Worm (Caenorhabditis elegans) whole organism, L4 larva: ENCODE measurements around the gene wdfy-2.
A peak's percentile ranks its signal among the peaks of the same experiment; 100 is the strongest.

Experiments
- F26F4.8 ChIP-seq: fragments of 200-800 bp; sonication (Bioruptor generic); conservative IDR thresholded peaks from 2 replicates; pipeline ENCODE4 v1.3.6; 2022; ENCODE audit warnings: missing genetic modification characterization, missing compliant biosample characterization
- F37D6.2 ChIP-seq: sonication (generic microtip); optimal IDR thresholded peaks from 2 replicates; lab custom pipeline; 2016; ENCODE audit warnings: mild to moderate bottlenecking, missing genetic modification characterization, missing compliant biosample characterization
- R02D3.7 ChIP-seq: fragments of 150-350 bp; sonication (generic microtip); optimal IDR thresholded peaks from 3 replicates; lab custom pipeline; 2014; ENCODE audit warnings: missing biosample characterization, missing genetic modification characterization
- T26A8.4 ChIP-seq: fragments of 200-800 bp; sonication (Bioruptor generic); IDR thresholded peaks from 2 replicates; pipeline ENCODE4 v1.3.6; 2022; ENCODE audit warnings: missing genetic modification characterization, missing compliant biosample characterization
- Y105C5A.15 ChIP-seq: fragments of 200-800 bp; sonication (Bioruptor generic); IDR thresholded peaks from 2 replicates; pipeline ENCODE4 v1.3.6; 2022; ENCODE audit warnings: missing genetic modification characterization, missing compliant biosample characterization
- ZK337.2 ChIP-seq: fragments of 200-800 bp; sonication (Bioruptor generic); IDR thresholded peaks from 2 replicates; pipeline ENCODE4 v1.3.6; 2022; ENCODE audit warnings: missing genetic modification reagents, missing genetic modification characterization, missing compliant biosample characterization
- aha-1 ChIP-seq: fragments of 150-350 bp; peaks from one replicate; lab custom pipeline; 2014; ENCODE audit warnings: missing biosample characterization, missing genetic modification characterization
- aly-2 ChIP-seq: sonication (generic microtip); optimal IDR thresholded peaks from 2 replicates; lab custom pipeline; 2018; ENCODE audit warnings: missing biosample characterization, missing genetic modification characterization
- ceh-20 ChIP-seq: fragments of 200-800 bp; sonication (Bioruptor generic); IDR thresholded peaks from 2 replicates; pipeline ENCODE4 v1.3.6; 2022; ENCODE audit warnings: missing genetic modification reagents, missing genetic modification characterization, missing compliant biosample characterization
- ceh-44 ChIP-seq: fragments of 200-800 bp; sonication (Bioruptor generic); IDR thresholded peaks from 2 replicates; pipeline ENCODE4 v1.3.6; 2022; ENCODE audit warnings: missing genetic modification reagents, missing genetic modification characterization, missing compliant biosample characterization
- ceh-62 ChIP-seq: sonication (generic microtip); optimal IDR thresholded peaks from 2 replicates; lab custom pipeline; 2017; ENCODE audit warnings: missing biosample characterization, missing genetic modification characterization
- ces-1 ChIP-seq: fragments of 150-350 bp; sonication (generic microtip); optimal IDR thresholded peaks from 4 replicates; lab custom pipeline; 2014; ENCODE audit warnings: missing biosample characterization, missing genetic modification reagents, missing genetic modification characterization
- cey-2 ChIP-seq: sonication (generic microtip); optimal IDR thresholded peaks from 3 replicates; lab custom pipeline; 2017; ENCODE audit warnings: missing genetic modification characterization, mild to moderate bottlenecking, missing compliant biosample characterization, antibody characterized with exemption, borderline replicate concordance; ENCODE audit not compliant: insufficient read depth
- ctbp-1 ChIP-seq: fragments of 200-800 bp; sonication (Bioruptor generic); IDR thresholded peaks from 2 replicates; pipeline ENCODE4 v1.3.6; 2022; ENCODE audit warnings: missing genetic modification reagents, missing genetic modification characterization, missing compliant biosample characterization
- daf-12 ChIP-seq: fragments of 150-350 bp; optimal IDR thresholded peaks from 2 replicates; lab custom pipeline; 2014; ENCODE audit warnings: missing biosample characterization, missing genetic modification reagents, missing genetic modification characterization
- daf-16 ChIP-seq, 3 experiments: sonication (generic microtip); optimal IDR thresholded peaks; 2 replicates each; lab custom pipeline; 2016 to 2017; ENCODE audit warnings: missing genetic modification characterization in 3 of 3, missing genetic modification reagents in 3 of 3, mild to moderate bottlenecking in 2 of 3, missing compliant biosample characterization in 2 of 3, missing biosample characterization in 1 of 3, moderate library complexity in 1 of 3
- dmd-6 ChIP-seq: fragments of 200-800 bp; sonication (Bioruptor generic); IDR thresholded peaks from 2 replicates; pipeline ENCODE4 v1.3.6; 2022; ENCODE audit warnings: missing genetic modification reagents, missing genetic modification characterization, missing compliant biosample characterization
- dmd-8 ChIP-seq: fragments of 200-800 bp; sonication (Bioruptor generic); IDR thresholded peaks from 2 replicates; pipeline ENCODE4 v1.3.6; 2022; ENCODE audit warnings: missing genetic modification characterization, missing compliant biosample characterization
- dpl-1 ChIP-seq: fragments of 150-350 bp; optimal IDR thresholded peaks from 2 replicates; lab custom pipeline; 2014; ENCODE audit warnings: missing biosample characterization, missing genetic modification reagents, missing genetic modification characterization
- duxl-1 ChIP-seq: sonication (generic microtip); optimal IDR thresholded peaks from 2 replicates; lab custom pipeline; 2016; ENCODE audit warnings: mild to moderate bottlenecking, missing genetic modification characterization, moderate library complexity, missing compliant biosample characterization; ENCODE audit not compliant: poor library complexity
- dve-1 ChIP-seq: sonication (generic microtip); optimal IDR thresholded peaks from 2 replicates; lab custom pipeline; 2017; ENCODE audit warnings: antibody characterized with exemption, mild to moderate bottlenecking, missing genetic modification characterization, missing compliant biosample characterization; ENCODE audit not compliant: insufficient read depth
- egl-43 ChIP-seq: fragments of 200-800 bp; sonication (Bioruptor generic); IDR thresholded peaks from 2 replicates; pipeline ENCODE4 v1.3.6; 2022; ENCODE audit warnings: missing genetic modification reagents, missing genetic modification characterization, missing compliant biosample characterization
- gei-8 ChIP-seq: fragments of 200-800 bp; sonication (Bioruptor generic); optimal IDR thresholded peaks from 2 replicates; lab custom pipeline; 2018; ENCODE audit warnings: mild to moderate bottlenecking, missing genetic modification characterization, missing compliant biosample characterization
- hif-1 ChIP-seq, 2 experiments: sonication (generic microtip); optimal IDR thresholded peaks; 2 replicates each; lab custom pipeline; 2016 to 2017; ENCODE audit warnings: missing compliant biosample characterization in 2 of 2, missing genetic modification characterization in 2 of 2, missing genetic modification reagents in 2 of 2, missing genotype in 2 of 2, mild to moderate bottlenecking in 1 of 2
- jun-1 ChIP-seq: fragments of 150-350 bp; optimal IDR thresholded peaks from 2 replicates; lab custom pipeline; 2014; ENCODE audit warnings: missing biosample characterization, missing genetic modification reagents, missing genetic modification characterization
- lim-7 ChIP-seq: fragments of 200-800 bp; sonication (Bioruptor generic); IDR thresholded peaks from 2 replicates; pipeline ENCODE4 v1.3.6; 2022; ENCODE audit warnings: missing genetic modification characterization, missing compliant biosample characterization
- lin-1 ChIP-seq: fragments of 200-800 bp; sonication (Bioruptor generic); IDR thresholded peaks from 2 replicates; pipeline ENCODE4 v1.3.6; 2022; ENCODE audit warnings: missing genetic modification reagents, missing genetic modification characterization, missing compliant biosample characterization
- lin-29 ChIP-seq: fragments of 200-800 bp; sonication (Bioruptor generic); IDR thresholded peaks from 2 replicates; pipeline ENCODE4 v1.3.6; 2022; ENCODE audit warnings: missing genetic modification reagents, missing genetic modification characterization, missing compliant biosample characterization
- lin-39 ChIP-seq: fragments of 150-350 bp; optimal IDR thresholded peaks from 2 replicates; lab custom pipeline; 2014; ENCODE audit warnings: missing biosample characterization, missing genetic modification reagents, missing genetic modification characterization
- lir-3 ChIP-seq: sonication (generic microtip); optimal IDR thresholded peaks from 2 replicates; lab custom pipeline; 2016; ENCODE audit warnings: mild to moderate bottlenecking, missing genetic modification characterization, missing compliant biosample characterization
- madf-5 ChIP-seq, 2 experiments: fragments of 200-800 bp; sonication (Bioruptor generic); IDR thresholded peaks; 2 replicates each; pipeline ENCODE4 v1.3.6; 2022; ENCODE audit warnings: missing compliant biosample characterization in 2 of 2, missing genetic modification characterization in 2 of 2
- madf-9 ChIP-seq: fragments of 200-800 bp; sonication (Bioruptor generic); conservative IDR thresholded peaks from 2 replicates; pipeline ENCODE4 v1.3.6; 2022; ENCODE audit warnings: missing genetic modification reagents, missing genetic modification characterization, missing compliant biosample characterization
- mdl-1 ChIP-seq, 2 experiments: fragments of 150-350 bp in 1 of 2; sonication (generic microtip) in 1 of 2; optimal IDR thresholded peaks; 2 replicates each; lab custom pipeline; 2014 to 2017; ENCODE audit warnings: missing biosample characterization in 2 of 2, missing genetic modification characterization in 2 of 2
- mdt-29 ChIP-seq: fragments of 200-800 bp; sonication (Bioruptor generic); IDR thresholded peaks from 2 replicates; pipeline ENCODE4 v1.3.6; 2022; ENCODE audit warnings: missing genetic modification reagents, missing genetic modification characterization, missing compliant biosample characterization
- mes-2 ChIP-seq: sonication (generic microtip); optimal IDR thresholded peaks from 2 replicates; lab custom pipeline; 2016; ENCODE audit warnings: missing genotype, mild to moderate bottlenecking, missing genetic modification characterization, missing compliant biosample characterization; ENCODE audit not compliant: poor library complexity, severe bottlenecking
- mxl-3 ChIP-seq: fragments of 200-800 bp; sonication (Bioruptor generic); optimal IDR thresholded peaks from 2 replicates; lab custom pipeline; 2018; ENCODE audit warnings: mild to moderate bottlenecking, missing genetic modification characterization, missing compliant biosample characterization
- nhr-102 ChIP-seq: sonication (generic microtip); optimal IDR thresholded peaks from 2 replicates; lab custom pipeline; 2016; ENCODE audit warnings: mild to moderate bottlenecking, missing genetic modification characterization, moderate library complexity, missing compliant biosample characterization
- nhr-237 ChIP-seq: sonication (generic microtip); optimal IDR thresholded peaks from 2 replicates; lab custom pipeline; 2017; ENCODE audit warnings: missing biosample characterization, missing genetic modification characterization
- nhr-25 ChIP-seq: sonication (generic microtip); optimal IDR thresholded peaks from 2 replicates; lab custom pipeline; 2017; ENCODE audit warnings: missing genetic modification characterization, mild to moderate bottlenecking, missing compliant biosample characterization, antibody characterized with exemption, moderate library complexity, borderline replicate concordance; ENCODE audit not compliant: insufficient read depth
- nhr-28 ChIP-seq: fragments of 150-350 bp; optimal IDR thresholded peaks from 2 replicates; lab custom pipeline; 2014; ENCODE audit warnings: missing biosample characterization, missing genetic modification characterization
- nhr-41 ChIP-seq: fragments of 200-800 bp; sonication (Bioruptor generic); IDR thresholded peaks from 2 replicates; pipeline ENCODE4 v1.3.6; 2022; ENCODE audit warnings: missing genetic modification reagents, missing genetic modification characterization, missing compliant biosample characterization
- nhr-42 ChIP-seq: fragments of 200-800 bp; sonication (Bioruptor generic); IDR thresholded peaks from 2 replicates; pipeline ENCODE4 v1.3.6; 2022; ENCODE audit warnings: missing genetic modification characterization, missing compliant biosample characterization
- nhr-48 ChIP-seq: sonication (generic microtip); optimal IDR thresholded peaks from 2 replicates; lab custom pipeline; 2016; ENCODE audit warnings: mild to moderate bottlenecking, missing genetic modification characterization, missing compliant biosample characterization
- pqm-1 ChIP-seq: sonication (generic microtip); optimal IDR thresholded peaks from 2 replicates; lab custom pipeline; 2017; ENCODE audit warnings: missing biosample characterization, missing genetic modification characterization
- rbr-2 ChIP-seq: sonication (generic microtip); optimal IDR thresholded peaks from 2 replicates; lab custom pipeline; 2016; ENCODE audit warnings: missing genotype, missing genetic modification characterization, missing compliant biosample characterization
- spr-3 ChIP-seq: fragments of 200-800 bp; sonication (Bioruptor generic); optimal IDR thresholded peaks from 2 replicates; lab custom pipeline; 2018; ENCODE audit warnings: mild to moderate bottlenecking, missing genetic modification characterization, missing compliant biosample characterization
- tag-97 ChIP-seq: fragments of 200-800 bp; sonication (Bioruptor generic); IDR thresholded peaks from 2 replicates; pipeline ENCODE4 v1.3.6; 2022; ENCODE audit warnings: missing genetic modification characterization, missing compliant biosample characterization
- unc-39 ChIP-seq: sonication (generic microtip); optimal IDR thresholded peaks from 2 replicates; lab custom pipeline; 2017; ENCODE audit warnings: missing biosample characterization, missing genetic modification characterization
- zag-1 ChIP-seq: fragments of 150-350 bp; optimal IDR thresholded peaks from 2 replicates; lab custom pipeline; 2014; ENCODE audit warnings: missing biosample characterization, missing genetic modification characterization

Gene wdfy-2

ce11 chrII:9289127-9289526, 30.5 kb upstream of the wdfy-2 start:
- TF ChIP-seq R02D3.7 (tag; lab: Kevin White, UChicago) (no peak), hif-1 (tag; optimal IDR thresholded peaks at IDR 0.05; lab: Kevin White, UChicago) (peak in 1 of 2 experiments; percentile 10), nhr-102 (tag; lab: Kevin White, UChicago) (no peak), aha-1 (tag; lab: Kevin White, UChicago) (peak; percentile 45)

- TF ChIP-seq gei-8 (GFP tag; lab: Kevin White, UChicago) (no peak), F37D6.2 (no peak), daf-16 (GFP tag; optimal IDR thresholded peaks at IDR 0.05; lab: Kevin White, UChicago) (no peak), daf-16 (tag; optimal IDR thresholded peaks at IDR 0.05; lab: Kevin White, UChicago) (peak; percentile 95), lim-7 (GFP tag; lab: Robert Waterston, UW) (no peak), unc-39 (tag; lab: Kevin White, UChicago) (no peak), ceh-62 (tag; lab: Kevin White, UChicago) (no peak), Y105C5A.15 (no peak), lir-3 (no peak), mdl-1 (tag; optimal IDR thresholded peaks at IDR 0.05; lab: Kevin White, UChicago) (peak in 1 of 2 experiments; percentile 74), dve-1 (tag; lab: Kevin White, UChicago) (peak; percentile 95), zag-1 (tag; lab: Kevin White, UChicago) (no peak), nhr-28 (tag; lab: Kevin White, UChicago) (peak; percentile 96), hif-1 (tag; optimal IDR thresholded peaks at IDR 0.05; lab: Kevin White, UChicago) (no peak), aly-2 (no peak), T26A8.4 (no peak), lin-39 (tag; lab: Kevin White, UChicago) (no peak), pqm-1 (tag; lab: Kevin White, UChicago) (peak; percentile 90), nhr-41 (no peak), nhr-42 (GFP tag; lab: Robert Waterston, UW) (no peak), ctbp-1 (no peak), jun-1 (tag; lab: Kevin White, UChicago) (no peak), nhr-25 (no peak), madf-5 (GFP tag; IDR thresholded peaks at IDR 0.05; lab: Robert Waterston, UW) (no peak), ces-1 (no peak), nhr-48 (tag; lab: Kevin White, UChicago) (peak; percentile 31), ceh-20 (no peak), mdt-29 (GFP tag; lab: Robert Waterston, UW) (no peak), dpl-1 (GFP tag; lab: Kevin White, UChicago) (no peak), nhr-237 (tag; lab: Kevin White, UChicago) (no peak), tag-97 (GFP tag; lab: Robert Waterston, UW) (no peak), egl-43 (GFP tag; lab: Robert Waterston, UW) (no peak), madf-9 (GFP tag; lab: Robert Waterston, UW) (no peak), cey-2 (tag; lab: Kevin White, UChicago) (no peak), lin-1 (GFP tag; lab: Robert Waterston, UW) (no peak), lin-29 (GFP tag; lab: Robert Waterston, UW) (no peak), F26F4.8 (GFP tag; lab: Robert Waterston, UW) (no peak), daf-12 (no peak), dmd-8 (GFP tag; lab: Robert Waterston, UW) (no peak), rbr-2 (no peak), dmd-6 (GFP tag; lab: Robert Waterston, UW) (peak; percentile 87), nhr-102 (tag; lab: Kevin White, UChicago) (peak; percentile 32), spr-3 (GFP tag; lab: Kevin White, UChicago) (no peak), mes-2 (tag; lab: Kevin White, UChicago) (no peak), mxl-3 (GFP tag; lab: Kevin White, UChicago) (peak; percentile 59), ceh-44 (GFP tag; lab: Robert Waterston, UW) (no peak), duxl-1 (tag; lab: Kevin White, UChicago) (no peak), ZK337.2 (GFP tag; lab: Robert Waterston, UW) (no peak)
Measured at ce11 chrII:9291632-9292031, 28.0 kb upstream of the wdfy-2 start, which contains the start of gene acs-7. Gene acs-7, plus strand, starts transcription at chrII:9292017.
